Fruit fly (Drosophila melanogaster) whole organism, embryonic: ENCODE data around the gene Dok.

Source experiments
- Bdp1 ChIP-seq: fragments of 200-800 bp; sonication (Bioruptor generic); optimal IDR thresholded peaks from 3 replicates; lab custom pipeline; 2016; ENCODE audit warnings: missing biosample characterization, missing genetic modification characterization
- BtbVII ChIP-seq: fragments of 200-800 bp; sonication (Bioruptor generic); optimal IDR thresholded peaks from 3 replicates; lab custom pipeline; 2017; ENCODE audit warnings: missing biosample characterization, mild to moderate bottlenecking, missing genetic modification characterization
- C15 ChIP-seq: fragments of 200-800 bp; sonication (Bioruptor generic); IDR thresholded peaks from 3 replicates; pipeline ENCODE4 v1.3.6; 2022; ENCODE audit warnings: missing biosample characterization, missing genetic modification characterization
- CG11560 ChIP-seq: fragments of 200-800 bp; sonication (Bioruptor generic); IDR thresholded peaks from 3 replicates; pipeline ENCODE4 v1.3.6; 2022; ENCODE audit warnings: missing biosample characterization, missing genetic modification characterization
- CG12071 ChIP-seq: fragments of 200-800 bp; sonication (Bioruptor generic); optimal IDR thresholded peaks from 3 replicates; lab custom pipeline; 2018; ENCODE audit warnings: missing biosample characterization, mild to moderate bottlenecking, missing genetic modification characterization
- CG13775 ChIP-seq: fragments of 200-800 bp; sonication (Bioruptor generic); optimal IDR thresholded peaks from 3 replicates; lab custom pipeline; 2017; ENCODE audit warnings: missing biosample characterization, mild to moderate bottlenecking, missing genetic modification characterization
- CG1832 ChIP-seq: fragments of 200-800 bp; sonication (Bioruptor generic); optimal IDR thresholded peaks from 2 replicates; lab custom pipeline; 2017; ENCODE audit warnings: missing biosample characterization, mild to moderate bottlenecking, missing genetic modification characterization, inconsistent platforms
- CG2202 ChIP-seq: fragments of 200-800 bp; sonication (Bioruptor generic); optimal IDR thresholded peaks from 2 replicates; lab custom pipeline; 2018; ENCODE audit warnings: missing biosample characterization, mild to moderate bottlenecking, missing genetic modification characterization
- CG31224 ChIP-seq: fragments of 200-800 bp; sonication (Bioruptor generic); IDR thresholded peaks from 2 replicates; pipeline ENCODE4 v1.3.6; 2022; ENCODE audit warnings: missing biosample characterization, missing genetic modification characterization
- CG32767 ChIP-seq: fragments of 200-800 bp; sonication (Bioruptor generic); IDR thresholded peaks from 2 replicates; pipeline ENCODE4 v1.3.6; 2022; ENCODE audit warnings: missing biosample characterization, missing genetic modification characterization
- CG3407 ChIP-seq: fragments of 200-800 bp; sonication (Bioruptor generic); optimal IDR thresholded peaks from 2 replicates; lab custom pipeline; 2018; ENCODE audit warnings: missing biosample characterization, mild to moderate bottlenecking, missing genetic modification characterization
- CG3838 ChIP-seq: fragments of 200-800 bp; sonication (Bioruptor generic); optimal IDR thresholded peaks from 3 replicates; lab custom pipeline; 2016; ENCODE audit warnings: missing biosample characterization, missing genetic modification characterization
- CG3847 ChIP-seq: fragments of 200-800 bp; sonication (Bioruptor generic); IDR thresholded peaks from 2 replicates; pipeline ENCODE4 v1.3.6; 2022; ENCODE audit warnings: missing biosample characterization, missing genetic modification characterization
- CG5953 ChIP-seq: fragments of 200-800 bp; sonication (Bioruptor generic); IDR thresholded peaks from 2 replicates; pipeline ENCODE4 v1.3.6; 2022; ENCODE audit warnings: missing biosample characterization, missing genetic modification characterization
- CG7745 ChIP-seq: fragments of 200-800 bp; sonication (Bioruptor generic); optimal IDR thresholded peaks from 2 replicates; lab custom pipeline; 2018; ENCODE audit warnings: missing biosample characterization, mild to moderate bottlenecking, missing genetic modification characterization, moderate library complexity
- CG8359 ChIP-seq: fragments of 200-800 bp; sonication (Bioruptor generic); optimal IDR thresholded peaks from 2 replicates; lab custom pipeline; 2017; ENCODE audit warnings: missing biosample characterization, mild to moderate bottlenecking, missing genetic modification characterization, borderline replicate concordance
- CG9727 ChIP-seq: fragments of 200-800 bp; sonication (Bioruptor generic); optimal IDR thresholded peaks from 3 replicates; lab custom pipeline; 2017; ENCODE audit warnings: missing biosample characterization, mild to moderate bottlenecking, missing genetic modification characterization
- D19B ChIP-seq: fragments of 200-800 bp; sonication (Bioruptor generic); optimal IDR thresholded peaks from 2 replicates; lab custom pipeline; 2017; ENCODE audit warnings: missing biosample characterization, mild to moderate bottlenecking, missing genetic modification characterization
- Dfd ChIP-seq, 2 experiments: fragments of >200 bp; optimal IDR thresholded peaks; 2 replicates each; lab custom pipeline; 2017; ENCODE audit warnings: missing biosample characterization in 2 of 2, missing genetic modification characterization in 2 of 2
- Dll ChIP-seq: fragments of 200-800 bp; sonication (Bioruptor generic); IDR thresholded peaks from 4 replicates; pipeline ENCODE4 v1.3.6; 2022; ENCODE audit warnings: missing biosample characterization, missing genetic modification characterization; ENCODE audit not compliant: partially characterized antibody
- Med ChIP-seq: fragments of 200-800 bp; sonication (Bioruptor generic); peaks from one replicate; lab custom pipeline; 2016; ENCODE audit warnings: missing biosample characterization, missing genetic modification characterization, mild to moderate bottlenecking, inconsistent platforms, moderate library complexity
- Optix ChIP-seq: fragments of 200-800 bp; sonication (Bioruptor generic); IDR thresholded peaks from 3 replicates; pipeline ENCODE4 v1.3.6; 2022; ENCODE audit warnings: missing biosample characterization, missing genetic modification characterization
- Poxn ChIP-seq: fragments of 200-800 bp; sonication (Bioruptor generic); IDR thresholded peaks from 2 replicates; pipeline ENCODE4 v1.3.6; 2022; ENCODE audit warnings: missing biosample characterization, missing genetic modification characterization
- Sin3A ChIP-seq: fragments of >200 bp; optimal IDR thresholded peaks from 2 replicates; lab custom pipeline; 2018
- Sox100B ChIP-seq: fragments of 200-800 bp; sonication (Bioruptor generic); optimal IDR thresholded peaks from 3 replicates; lab custom pipeline; 2018; ENCODE audit warnings: missing biosample characterization, mild to moderate bottlenecking, missing genetic modification characterization
- Sry-β ChIP-seq: fragments of 200-800 bp; sonication (Bioruptor generic); optimal IDR thresholded peaks from 2 replicates; lab custom pipeline; 2018; ENCODE audit warnings: missing biosample characterization, mild to moderate bottlenecking, missing genetic modification characterization, moderate library complexity
- ac ChIP-seq: fragments of 200-800 bp; sonication (Bioruptor generic); optimal IDR thresholded peaks from 3 replicates; lab custom pipeline; 2017; ENCODE audit warnings: missing biosample characterization, mild to moderate bottlenecking, missing genetic modification characterization
- bcd ChIP-seq: fragments of 200-800 bp; sonication (Bioruptor generic); optimal IDR thresholded peaks from 2 replicates; lab custom pipeline; 2017; ENCODE audit warnings: missing biosample characterization, mild to moderate bottlenecking, missing genetic modification characterization
- danr ChIP-seq: fragments of 200-800 bp; sonication (Bioruptor generic); IDR thresholded peaks from 2 replicates; pipeline ENCODE4 v1.3.6; 2022; ENCODE audit warnings: missing biosample characterization, missing genetic modification characterization
- disco-r ChIP-seq: fragments of 200-800 bp; sonication (Bioruptor generic); optimal IDR thresholded peaks from 2 replicates; lab custom pipeline; 2016; ENCODE audit warnings: missing biosample characterization, missing genetic modification characterization
- emc ChIP-seq: fragments of 200-800 bp; sonication (Bioruptor generic); optimal IDR thresholded peaks from 2 replicates; lab custom pipeline; 2016; ENCODE audit warnings: missing biosample characterization, missing genetic modification characterization
- fd96Cb ChIP-seq: fragments of 200-800 bp; sonication (Bioruptor generic); optimal IDR thresholded peaks from 2 replicates; lab custom pipeline; 2018; ENCODE audit warnings: missing biosample characterization, mild to moderate bottlenecking, missing genetic modification characterization, moderate library complexity
- fru ChIP-seq: fragments of >200 bp; optimal IDR thresholded peaks from 2 replicates; lab custom pipeline; 2017
- gce ChIP-seq: fragments of 200-800 bp; sonication (Bioruptor generic); IDR thresholded peaks from 3 replicates; pipeline ENCODE4 v1.3.6; 2022; ENCODE audit warnings: missing biosample characterization, missing genetic modification characterization
- grau ChIP-seq: fragments of 200-800 bp; optimal IDR thresholded peaks from 3 replicates; lab custom pipeline; 2019; ENCODE audit warnings: missing biosample characterization, mild to moderate bottlenecking, missing genetic modification characterization, moderate library complexity
- hb ChIP-seq: fragments of 200-800 bp; sonication (Bioruptor generic); IDR thresholded peaks from 3 replicates; pipeline ENCODE4 v1.3.6; 2022; ENCODE audit warnings: missing biosample characterization, missing genetic modification characterization; ENCODE audit not compliant: partially characterized antibody
- insv ChIP-seq, 2 experiments: fragments of 200-800 bp; sonication (Bioruptor generic); optimal IDR thresholded peaks; 3 replicates each; lab custom pipeline; 2016 to 2018; ENCODE audit warnings: missing biosample characterization in 2 of 2, missing genetic modification characterization in 2 of 2
- inv ChIP-seq: fragments of 200-800 bp; sonication (Bioruptor generic); IDR thresholded peaks from 2 replicates; pipeline ENCODE4 v1.3.6; 2022; ENCODE audit warnings: missing biosample characterization, missing genetic modification characterization; ENCODE audit not compliant: partially characterized antibody
- maf-S ChIP-seq: fragments of 200-800 bp; sonication (Bioruptor generic); optimal IDR thresholded peaks from 2 replicates; lab custom pipeline; 2016; ENCODE audit warnings: missing biosample characterization, missing genetic modification characterization
- nerfin-2 ChIP-seq: fragments of 200-800 bp; sonication (Bioruptor generic); IDR thresholded peaks from 2 replicates; pipeline ENCODE4 v1.3.6; 2022; ENCODE audit warnings: missing biosample characterization, missing genetic modification characterization; ENCODE audit not compliant: partially characterized antibody
- peb ChIP-seq: fragments of 200-800 bp; sonication (Bioruptor generic); IDR thresholded peaks from 2 replicates; pipeline ENCODE4 v1.3.6; 2022; ENCODE audit warnings: missing biosample characterization, missing genetic modification characterization
- pita ChIP-seq: fragments of 200-800 bp; sonication (Bioruptor generic); optimal IDR thresholded peaks from 2 replicates; lab custom pipeline; 2017; ENCODE audit warnings: missing biosample characterization, mild to moderate bottlenecking, missing genetic modification characterization
- ro ChIP-seq: fragments of 200-800 bp; sonication (Bioruptor generic); IDR thresholded peaks from 2 replicates; pipeline ENCODE4 v1.3.6; 2022; ENCODE audit warnings: missing biosample characterization, missing genetic modification characterization
- row ChIP-seq: fragments of 200-800 bp; sonication (Bioruptor generic); IDR thresholded peaks from 3 replicates; pipeline ENCODE4 v1.3.6; 2022; ENCODE audit warnings: missing biosample characterization, missing genetic modification characterization
- salm ChIP-seq: fragments of 200-800 bp; sonication (Bioruptor generic); optimal IDR thresholded peaks from 2 replicates; lab custom pipeline; 2018; ENCODE audit warnings: missing biosample characterization, mild to moderate bottlenecking, missing genetic modification characterization
- scrt ChIP-seq: fragments of 200-800 bp; sonication (Bioruptor generic); optimal IDR thresholded peaks from 2 replicates; lab custom pipeline; 2018; ENCODE audit warnings: missing biosample characterization, mild to moderate bottlenecking, missing genetic modification characterization, moderate library complexity
- sna ChIP-seq: fragments of 200-800 bp; sonication (Bioruptor generic); IDR thresholded peaks from 2 replicates; pipeline ENCODE4 v1.3.6; 2022; ENCODE audit warnings: missing biosample characterization, missing genetic modification characterization; ENCODE audit not compliant: partially characterized antibody
- so ChIP-seq: fragments of 200-800 bp; sonication (Bioruptor generic); IDR thresholded peaks from 3 replicates; pipeline ENCODE4 v1.3.6; 2022; ENCODE audit warnings: missing biosample characterization, missing genetic modification characterization
- tgo ChIP-seq: fragments of 200-800 bp; sonication (Bioruptor generic); IDR thresholded peaks from 3 replicates; pipeline ENCODE4 v1.3.6; 2022; ENCODE audit warnings: missing biosample characterization, missing genetic modification characterization
- vfl ChIP-seq: fragments of 200-800 bp; sonication (Bioruptor generic); optimal IDR thresholded peaks from 2 replicates; lab custom pipeline; 2016; ENCODE audit warnings: missing biosample characterization, missing genetic modification characterization
- zf30C ChIP-seq: fragments of 200-800 bp; sonication (Bioruptor generic); optimal IDR thresholded peaks from 3 replicates; lab custom pipeline; 2018; ENCODE audit warnings: missing biosample characterization, mild to moderate bottlenecking, missing genetic modification characterization

Dok gene

dm6 chrX:7290811-7291515 is 33.1 kb upstream of the Dok start, which contains the start of gene unc-119 (continued):
- TF ChIP-seq BtbVII (GFP tag; lab: Kevin White, UChicago) = no peak
- no peak for TF ChIP-seq salm (tag; lab: Kevin White, UChicago)
- TF ChIP-seq Dfd (GFP tag; optimal IDR thresholded peaks at IDR 0.05; lab: Kevin White, UChicago) = no peak
- no peak for TF ChIP-seq CG3838 (GFP tag; lab: Kevin White, UChicago)
- no peak for TF ChIP-seq CG12071 (GFP tag; lab: Kevin White, UChicago)
- TF ChIP-seq tgo (GFP tag; lab: Robert Waterston, UW) = no peak
- no peak for TF ChIP-seq C15 (GFP tag; lab: Robert Waterston, UW)
- no peak for TF ChIP-seq fd96Cb
- peak; percentile 1; the same call in 1 of the 2 replicates for TF ChIP-seq sna
- TF ChIP-seq bcd (GFP tag; lab: Kevin White, UChicago) = no peak
- no peak for TF ChIP-seq insv (GFP tag; optimal IDR thresholded peaks at IDR 0.05; lab: Kevin White, UChicago)
- TF ChIP-seq gce (GFP tag; lab: Robert Waterston, UW) = no peak
- TF ChIP-seq row = 0 out of 3 replicates have a peak, but pooled peaks have one; percentile 23
- TF ChIP-seq CG9727 (GFP tag; lab: Kevin White, UChicago) = no peak
- no peak for TF ChIP-seq Sry-β (GFP tag; lab: Kevin White, UChicago)
- TF ChIP-seq Sox100B (GFP tag; lab: Kevin White, UChicago) = no peak
- no peak for TF ChIP-seq fru (lab: Kevin White, UChicago)
- no peak for TF ChIP-seq CG7745 (tag; lab: Kevin White, UChicago)
- TF ChIP-seq zf30C (GFP tag; lab: Kevin White, UChicago) = no peak
- TF ChIP-seq CG11560 (tag; lab: Robert Waterston, UW) = no peak
- TF ChIP-seq CG3847 = peak; percentile 86
- TF ChIP-seq CG5953 = no peak
- TF ChIP-seq pita = no peak
- TF ChIP-seq scrt (GFP tag; lab: Kevin White, UChicago) = no peak
- TF ChIP-seq hb = peak; percentile 60; the same call in 2 of the 3 replicates
- TF ChIP-seq CG8359 (GFP tag; lab: Kevin White, UChicago) = no peak
- TF ChIP-seq CG13775 (GFP tag; lab: Kevin White, UChicago) = no peak
- no peak for TF ChIP-seq CG3407 (GFP tag; lab: Kevin White, UChicago)
- TF ChIP-seq ac (GFP tag; lab: Kevin White, UChicago) = no peak
- TF ChIP-seq Med = peak; percentile 86
- TF ChIP-seq disco-r (GFP tag; lab: Kevin White, UChicago) = no peak
- no peak for TF ChIP-seq danr (GFP tag; lab: Robert Waterston, UW)
- TF ChIP-seq vfl (GFP tag; lab: Kevin White, UChicago) = no peak
- TF ChIP-seq Dll (GFP tag; lab: Robert Waterston, UW) = peak; percentile 76
- TF ChIP-seq maf-S (GFP tag; lab: Kevin White, UChicago) = no peak
- TF ChIP-seq Poxn = no peak
- TF ChIP-seq nerfin-2 (GFP tag; lab: Robert Waterston, UW) = peak; percentile 55; the same call in 1 of the 2 replicates
- TF ChIP-seq CG2202 (tag; lab: Kevin White, UChicago) = no peak
- no peak for TF ChIP-seq CG31224
- no peak for TF ChIP-seq D19B (GFP tag; lab: Kevin White, UChicago)
- TF ChIP-seq ro (GFP tag; lab: Robert Waterston, UW) = no peak
- TF ChIP-seq grau (tag; lab: Kevin White, UChicago) = no peak
- no peak for TF ChIP-seq CG32767 (GFP tag; lab: Robert Waterston, UW)
- no peak for TF ChIP-seq peb
- TF ChIP-seq Sin3A = peak; percentile 61
- no peak for TF ChIP-seq Optix (GFP tag; lab: Robert Waterston, UW)
- TF ChIP-seq inv = peak; percentile 63
- TF ChIP-seq Bdp1 (GFP tag; lab: Kevin White, UChicago) = no peak
- TF ChIP-seq so = no peak
- no peak for TF ChIP-seq emc (GFP tag; lab: Kevin White, UChicago)
- TF ChIP-seq CG1832 (GFP tag; lab: Kevin White, UChicago) = no peak
